Worm (Caenorhabditis elegans) whole organism, L2 larva: ENCODE data around the gene blos-4.

Experiments
- ZK546.5 ChIP-seq: sonication (generic microtip); optimal IDR thresholded peaks from 2 replicates; lab custom pipeline; 2017; ENCODE audit warnings: missing biosample characterization, missing genetic modification characterization
- ama-1 ChIP-seq: fragments of 150-350 bp; optimal IDR thresholded peaks from 2 replicates; lab custom pipeline; 2018; ENCODE audit warnings: inconsistent platforms
- elt-1 ChIP-seq: fragments of 150-350 bp; optimal IDR thresholded peaks from 2 replicates; lab custom pipeline; 2014; ENCODE audit warnings: missing biosample characterization, missing genetic modification characterization
- fos-1 ChIP-seq: fragments of 150-350 bp; optimal IDR thresholded peaks from 2 replicates; lab custom pipeline; 2014; ENCODE audit warnings: missing biosample characterization, missing genetic modification characterization
- lin-13 ChIP-seq: fragments of 150-350 bp; optimal IDR thresholded peaks from 2 replicates; lab custom pipeline; 2014; ENCODE audit warnings: missing biosample characterization, missing genetic modification reagents, missing genetic modification characterization
- lsy-2 ChIP-seq, 2 experiments: fragments of 150-350 bp in 1 of 2; sonication (generic microtip) in 1 of 2; optimal IDR thresholded peaks; 2 replicates each; lab custom pipeline; 2014 to 2017; ENCODE audit warnings: missing biosample characterization in 2 of 2, missing genetic modification characterization in 2 of 2
- nhr-21 ChIP-seq: fragments of 150-350 bp; optimal IDR thresholded peaks from 2 replicates; lab custom pipeline; 2014; ENCODE audit warnings: missing biosample characterization, missing genetic modification characterization
- nhr-77 ChIP-seq: fragments of 150-350 bp; optimal IDR thresholded peaks from 2 replicates; lab custom pipeline; 2014; ENCODE audit warnings: missing biosample characterization, missing genetic modification characterization
- ztf-4 ChIP-seq: fragments of 150-350 bp; optimal IDR thresholded peaks from 2 replicates; lab custom pipeline; 2014; ENCODE audit warnings: missing biosample characterization, missing genetic modification characterization

- TF ChIP-seq fos-1 (tag; lab: Kevin White, UChicago), result no peak
- TF ChIP-seq lin-13 (GFP tag; lab: Kevin White, UChicago), result no peak
- TF ChIP-seq elt-1 (tag; lab: Kevin White, UChicago), result no peak
- TF ChIP-seq ama-1 (lab: Kevin White, UChicago), result no peak
- TF ChIP-seq ZK546.5, result no peak
- no peak for TF ChIP-seq ztf-4 (tag; lab: Kevin White, UChicago)
- TF ChIP-seq nhr-21 (tag; lab: Kevin White, UChicago), result no peak
- no peak for TF ChIP-seq lsy-2 (tag; optimal IDR thresholded peaks at IDR 0.05; lab: Kevin White, UChicago)
- no peak for TF ChIP-seq nhr-77
These were observed 1.0 kb downstream of the blos-4 start, which contains the start of gene lelo-1 for ce11 chrII:6246054-6246453.
